Fruit fly (Drosophila melanogaster): ENCODE measurements around the gene CG42537.

DNA sequence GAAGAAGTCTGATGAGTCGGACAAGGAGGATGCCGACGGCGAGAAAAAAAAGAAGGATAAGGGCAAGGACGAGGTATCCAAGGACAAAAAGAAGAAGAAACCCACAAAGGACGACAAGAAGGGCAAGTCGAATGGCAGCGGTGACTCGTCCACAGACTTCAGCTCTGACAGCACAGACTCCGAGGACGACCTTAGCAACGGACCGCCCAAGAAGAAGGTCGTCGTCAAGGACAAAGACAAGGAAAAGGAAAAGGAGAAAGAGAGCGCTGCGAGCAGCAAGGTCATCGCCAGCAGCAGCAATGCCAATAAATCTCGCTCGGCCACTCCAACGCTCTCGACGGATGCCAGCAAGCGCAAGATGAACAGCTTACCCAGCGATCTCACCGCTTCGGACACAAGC is 4.2 kb downstream of the CG42537 start:
- no peak for TF ChIP-seq bab1 (GFP tag; optimal IDR thresholded peaks at IDR 0.05)
- TF ChIP-seq kay (GFP tag; ENCODE audit: borderline replicate concordance), result no peak
- no peak for TF ChIP-seq CG12768 (GFP tag; optimal IDR thresholded peaks at IDR 0.05)
- TF ChIP-seq toe (GFP tag; optimal IDR thresholded peaks at IDR 0.05), result no peak
- TF ChIP-seq pad (GFP tag; optimal IDR thresholded peaks at IDR 0.05), result no peak
- TF ChIP-seq ovo (GFP tag; optimal IDR thresholded peaks at IDR 0.05), result no peak
- TF ChIP-seq tj (GFP tag; optimal IDR thresholded peaks at IDR 0.05), result no peak
- TF ChIP-seq Hr96 (GFP tag; optimal IDR thresholded peaks at IDR 0.05), result no peak
